Fruit fly (Drosophila melanogaster): Measurements from ENCODE around the gene CG31917.

Gene CG31917

DNA sequence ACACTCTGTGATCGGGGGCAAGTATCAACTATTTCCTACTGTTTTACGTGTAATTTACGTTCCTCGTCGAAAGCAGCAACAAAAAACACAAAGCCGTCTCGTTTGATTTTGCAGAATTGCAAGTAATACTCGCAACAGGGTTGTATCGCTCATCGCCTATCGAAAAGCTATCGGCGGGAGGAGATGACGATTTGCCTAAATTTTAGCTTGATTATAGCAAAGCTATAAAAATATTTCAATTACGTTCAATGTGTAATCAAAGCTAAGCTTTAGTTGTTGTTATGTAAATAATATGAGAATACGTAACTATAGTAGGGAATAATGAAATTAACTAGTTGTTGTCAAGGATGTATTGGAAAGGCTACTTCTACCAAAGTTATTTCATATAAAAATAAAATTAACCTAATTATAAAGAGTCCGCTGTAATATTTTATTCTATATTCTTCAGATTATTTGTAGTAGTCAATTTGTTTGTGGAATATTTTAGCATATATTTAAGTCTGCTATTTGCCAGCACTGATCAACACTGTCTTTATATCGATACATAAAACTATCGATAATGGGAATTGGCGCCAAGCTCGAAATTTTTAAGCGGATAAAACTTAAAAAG is 49.1 kb upstream of the CG31917 start, which contains the start of gene Rpn11 (continued):
- no peak for TF ChIP-seq CG12299 (tag; optimal IDR thresholded peaks at IDR 0.05)
- peak; percentile 45 for TF ChIP-seq fd96Cb (tag; optimal IDR thresholded peaks at IDR 0.05)
- peak; percentile 45 for TF ChIP-seq amos (GFP tag; IDR thresholded peaks at IDR 0.05; ENCODE audit: partially characterized antibody)
- peak; percentile 70 for TF ChIP-seq dmrt11E (tag; optimal IDR thresholded peaks at IDR 0.05)
- peak; percentile 52 for TF ChIP-seq CG4820 (GFP tag; optimal IDR thresholded peaks at IDR 0.05)
- TF ChIP-seq CG8388 (GFP tag; optimal IDR thresholded peaks at IDR 0.05) = peak; percentile 65
- TF ChIP-seq CG12942 (GFP tag; optimal IDR thresholded peaks at IDR 0.05) = peak; percentile 25
- peak; percentile 37 for TF ChIP-seq CG18476 (GFP tag; optimal IDR thresholded peaks at IDR 0.05)
- peak; percentile 65 for TF ChIP-seq CG30020 (tag; optimal IDR thresholded peaks at IDR 0.05)
- peak; percentile 19 for TF ChIP-seq CG4854 (GFP tag; optimal IDR thresholded peaks at IDR 0.05)
- peak; percentile 87 for TF ChIP-seq CG14710 (tag; optimal IDR thresholded peaks at IDR 0.05)
- peak; percentile 6 for TF ChIP-seq Sin3A (optimal IDR thresholded peaks at IDR 0.05)
- TF ChIP-seq Hsf (GFP tag; optimal IDR thresholded peaks at IDR 0.05) = peak; percentile 59
- peak; percentile 56 for TF ChIP-seq tin (GFP tag; optimal IDR thresholded peaks at IDR 0.05)
- TF ChIP-seq sisA (GFP tag; IDR thresholded peaks at IDR 0.05) = peak; percentile 12; the same call in 1 of the 2 replicates
- peak; percentile 40; the same call in 1 of the 2 replicates for TF ChIP-seq CG9215 (GFP tag; IDR thresholded peaks at IDR 0.05)
- TF ChIP-seq slou (GFP tag; optimal IDR thresholded peaks at IDR 0.05) = peak; percentile 49
- no peak for TF ChIP-seq sc (optimal IDR thresholded peaks at IDR 0.05)
- peak; percentile 24 for TF ChIP-seq sc (GFP tag; optimal IDR thresholded peaks at IDR 0.05)
- peak; percentile 54 for TF ChIP-seq CG4617 (GFP tag; optimal IDR thresholded peaks at IDR 0.05; ENCODE audit: borderline replicate concordance)
- no peak for TF ChIP-seq Bteb2 (GFP tag; optimal IDR thresholded peaks at IDR 0.05)
- peak; percentile 55 for TF ChIP-seq CG34376 (GFP tag; optimal IDR thresholded peaks at IDR 0.05)
- peak; percentile 38; the same call in 1 of the 2 replicates for TF ChIP-seq Xrp1 (GFP tag; IDR thresholded peaks at IDR 0.05)
- no peak for TF ChIP-seq repo (GFP tag; optimal IDR thresholded peaks at IDR 0.05)
- TF ChIP-seq Ets65A (GFP tag) = peak; percentile 59
- TF ChIP-seq CG34422 (GFP tag; IDR thresholded peaks at IDR 0.05) = no peak
- peak; percentile 43 for TF ChIP-seq Lhr (GFP tag; optimal IDR thresholded peaks at IDR 0.05)
- TF ChIP-seq BEAF-32 (GFP tag; optimal IDR thresholded peaks at IDR 0.05) = peak; percentile 78
- TF ChIP-seq CG17328 (GFP tag; IDR thresholded peaks at IDR 0.05) = no peak
- TF ChIP-seq NfI (GFP tag; optimal IDR thresholded peaks at IDR 0.05) = peak; percentile 47
- TF ChIP-seq CG8281 (tag; optimal IDR thresholded peaks at IDR 0.05) = no peak
- peak; percentile 35 for TF ChIP-seq CG18619 (GFP tag; optimal IDR thresholded peaks at IDR 0.05)
- TF ChIP-seq CG9727 (GFP tag; optimal IDR thresholded peaks at IDR 0.05) = peak; percentile 79
- peak; percentile 25 for TF ChIP-seq CG12769 (tag; optimal IDR thresholded peaks at IDR 0.05)
- peak; percentile 77 for TF ChIP-seq phol (tag; optimal IDR thresholded peaks at IDR 0.05)
- peak; percentile 67 for TF ChIP-seq CG18599 (GFP tag; optimal IDR thresholded peaks at IDR 0.05)
- peak in 1 of 3 experiments; percentile 80 for TF ChIP-seq lola (GFP tag; optimal IDR thresholded peaks at IDR 0.05)
- TF ChIP-seq CG17912 (GFP tag; optimal IDR thresholded peaks at IDR 0.05) = no peak
- no peak for TF ChIP-seq CG4707 (GFP tag; optimal IDR thresholded peaks at IDR 0.05)
- TF ChIP-seq CG2875 (GFP tag; optimal IDR thresholded peaks at IDR 0.05) = peak; percentile 22
- peak; percentile 47 for TF ChIP-seq gsb-n (tag; optimal IDR thresholded peaks at IDR 0.05)
- TF ChIP-seq Jarid2 (GFP tag; optimal IDR thresholded peaks at IDR 0.05) = no peak
- TF ChIP-seq caup (GFP tag; optimal IDR thresholded peaks at IDR 0.05; ENCODE audit: severe bottlenecking) = peak; percentile 29
- no peak for TF ChIP-seq slp2 (GFP tag; optimal IDR thresholded peaks at IDR 0.05)
- peak; percentile 50 for TF ChIP-seq pzg (GFP tag; optimal IDR thresholded peaks at IDR 0.05)
- 0 out of 3 replicates have a peak, but pooled peaks have one; percentile 42 for TF ChIP-seq CG34224 (GFP tag; IDR thresholded peaks at IDR 0.05; ENCODE audit: partially characterized antibody)
- TF ChIP-seq CG10565 (GFP tag; optimal IDR thresholded peaks at IDR 0.05) = no peak
- no peak for TF ChIP-seq CG13123 (GFP tag; optimal IDR thresholded peaks at IDR 0.05)
- no peak for TF ChIP-seq CG11085 (GFP tag; IDR thresholded peaks at IDR 0.05)

All from whole organism, embryonic.